Worm (Caenorhabditis elegans) whole organism, L1 larva: Measurements from ENCODE around the gene K09D9.14.

Experiments used
- C16A3.4 ChIP-seq: fragments of 150-350 bp; optimal IDR thresholded peaks from 2 replicates; lab custom pipeline; 2014; ENCODE audit warnings: missing biosample characterization, missing genetic modification characterization
- ama-1 ChIP-seq: fragments of 150-350 bp; optimal IDR thresholded peaks from 2 replicates; lab custom pipeline; 2014
- ceh-82 ChIP-seq, 3 experiments: fragments of 150-350 bp in 1 of 3; sonication (generic microtip) in 2 of 3; optimal IDR thresholded peaks; 2 replicates each; lab custom pipeline; 2014 to 2017; ENCODE audit warnings: missing biosample characterization in 3 of 3, missing genetic modification characterization in 3 of 3
- lsy-2 ChIP-seq, 2 experiments: fragments of 150-350 bp; optimal IDR thresholded peaks; 2 replicates each; lab custom pipeline; 2014; ENCODE audit warnings: missing biosample characterization in 2 of 2, missing genetic modification characterization in 2 of 2
- unc-62 ChIP-seq: fragments of 150-350 bp; optimal IDR thresholded peaks from 2 replicates; lab custom pipeline; 2014; ENCODE audit warnings: missing biosample characterization, missing genetic modification reagents, missing genetic modification characterization
- zag-1 ChIP-seq: fragments of 150-350 bp; optimal IDR thresholded peaks from 2 replicates; lab custom pipeline; 2014; ENCODE audit warnings: missing biosample characterization, missing genetic modification characterization

ce11 chrV:3979819-3980218, 41.9 kb downstream of the K09D9.14 start, which contains the start of gene nlp-31:
- TF ChIP-seq unc-62 (GFP tag; lab: Kevin White, UChicago), result no peak
- no peak for TF ChIP-seq ceh-82 (tag; optimal IDR thresholded peaks at IDR 0.05; lab: Kevin White, UChicago)
- TF ChIP-seq zag-1 (tag; lab: Kevin White, UChicago), result no peak
- peak in 1 of 2 experiments; percentile 21 for TF ChIP-seq lsy-2 (tag; optimal IDR thresholded peaks at IDR 0.05; lab: Kevin White, UChicago)
- TF ChIP-seq ama-1 (lab: Kevin White, UChicago), result no peak
- TF ChIP-seq C16A3.4 (tag; lab: Kevin White, UChicago), result no peak
